Fruit fly (Drosophila melanogaster): ENCODE results near the gene sqz.

sqz gene

DNA sequence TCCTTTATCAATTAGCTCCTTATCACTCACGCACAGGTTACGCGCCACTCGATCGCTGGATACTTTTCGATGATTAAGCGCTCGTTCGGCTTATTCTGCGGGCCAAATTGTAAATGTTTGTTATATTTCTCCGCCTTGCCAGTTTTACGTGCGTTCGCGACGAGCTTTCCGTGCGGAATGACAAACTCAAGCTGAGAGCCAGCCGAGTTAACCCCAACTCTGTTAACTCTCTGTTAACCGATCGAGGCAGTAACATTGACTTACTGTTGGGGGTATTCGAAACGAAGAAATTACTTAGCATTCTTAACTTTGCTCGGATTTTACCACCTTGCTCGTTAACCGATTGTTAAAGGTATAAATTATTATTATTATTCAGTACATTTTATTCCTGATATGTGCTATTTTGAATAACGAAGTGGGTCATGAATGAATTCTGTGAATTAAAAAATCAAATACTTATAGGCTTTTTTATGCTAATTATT is 10.5 kb upstream of the sqz start, which contains the start of gene CG5835 (continued):
- TF ChIP-seq Myb (GFP tag; optimal IDR thresholded peaks at IDR 0.05) (no peak), CG6272 (GFP tag; IDR thresholded peaks at IDR 0.05) (no peak), unc-4 (GFP tag; IDR thresholded peaks at IDR 0.05; ENCODE audit: partially characterized antibody) (0 out of 2 replicates have a peak, but pooled peaks have one; percentile 33), run (tag; optimal IDR thresholded peaks at IDR 0.05) (no peak), CG4730 (GFP tag; IDR thresholded peaks at IDR 0.05) (no peak), CG13123 (GFP tag; optimal IDR thresholded peaks at IDR 0.05) (no peak), CG4820 (GFP tag; optimal IDR thresholded peaks at IDR 0.05) (no peak), CG11398 (GFP tag; optimal IDR thresholded peaks at IDR 0.05) (no peak), nerfin-2 (GFP tag; IDR thresholded peaks at IDR 0.05; ENCODE audit: partially characterized antibody) (no peak), CG31224 (GFP tag; IDR thresholded peaks at IDR 0.05) (no peak), crp (GFP tag; optimal IDR thresholded peaks at IDR 0.05) (no peak), nom (GFP tag; optimal IDR thresholded peaks at IDR 0.05) (no peak), CG33557 (GFP tag; optimal IDR thresholded peaks at IDR 0.05) (no peak), sug (tag; optimal IDR thresholded peaks at IDR 0.05) (peak; percentile 58), CG11560 (tag; IDR thresholded peaks at IDR 0.05) (no peak), CG10543 (GFP tag; optimal IDR thresholded peaks at IDR 0.05) (peak; percentile 53), fru (optimal IDR thresholded peaks at IDR 0.05) (no peak), al (GFP tag; IDR thresholded peaks at IDR 0.05) (no peak), Pdp1 (GFP tag; optimal IDR thresholded peaks at IDR 0.05) (peak in 1 of 2 experiments; percentile 19), CG3407 (GFP tag; optimal IDR thresholded peaks at IDR 0.05) (no peak), ttk (GFP tag; IDR thresholded peaks at IDR 0.05) (no peak), CG8089 (GFP tag; optimal IDR thresholded peaks at IDR 0.05) (no peak), gce (GFP tag; IDR thresholded peaks at IDR 0.05) (no peak), CG8944 (GFP tag; optimal IDR thresholded peaks at IDR 0.05) (no peak), BtbVII (GFP tag; optimal IDR thresholded peaks at IDR 0.05) (peak; percentile 38), kay (GFP tag; optimal IDR thresholded peaks at IDR 0.05) (peak; percentile 34), CG17359 (tag; optimal IDR thresholded peaks at IDR 0.05) (peak; percentile 27), Xbp1 (GFP tag; optimal IDR thresholded peaks at IDR 0.05) (no peak), zen (tag; optimal IDR thresholded peaks at IDR 0.05) (no peak), trem (tag; optimal IDR thresholded peaks at IDR 0.05) (no peak), Hr3 (GFP tag; optimal IDR thresholded peaks at IDR 0.05) (no peak), CG4424 (GFP tag; optimal IDR thresholded peaks at IDR 0.05) (peak; percentile 11), stc (GFP tag; IDR thresholded peaks at IDR 0.05) (no peak), CG18764 (GFP tag; optimal IDR thresholded peaks at IDR 0.05) (no peak), Abd-B (GFP tag; optimal IDR thresholded peaks at IDR 0.05) (no peak), Side (GFP tag; optimal IDR thresholded peaks at IDR 0.05) (no peak), CG8388 (GFP tag; optimal IDR thresholded peaks at IDR 0.05) (no peak), schlank (tag; optimal IDR thresholded peaks at IDR 0.05) (no peak), Doc3 (GFP tag; IDR thresholded peaks at IDR 0.05; ENCODE audit: partially characterized antibody) (no peak), jumu (GFP tag; optimal IDR thresholded peaks at IDR 0.05) (no peak), CG7372 (GFP tag; IDR thresholded peaks at IDR 0.05) (no peak), HmgZ (tag; optimal IDR thresholded peaks at IDR 0.05) (peak; percentile 52), Opbp (GFP tag; IDR thresholded peaks at IDR 0.05; ENCODE audit: partially characterized antibody) (0 out of 3 replicates have a peak, but pooled peaks have one; percentile 38), Doc2 (GFP tag; IDR thresholded peaks at IDR 0.05) (no peak), ara (GFP tag; IDR thresholded peaks at IDR 0.05) (no peak), CG18599 (GFP tag; optimal IDR thresholded peaks at IDR 0.05) (peak; percentile 28), phol (tag; optimal IDR thresholded peaks at IDR 0.05) (no peak), CG6683 (GFP tag; optimal IDR thresholded peaks at IDR 0.05) (no peak), Nf-YB (GFP tag; optimal IDR thresholded peaks at IDR 0.05) (no peak), disco-r (GFP tag; optimal IDR thresholded peaks at IDR 0.05) (no peak), eve (GFP tag; optimal IDR thresholded peaks at IDR 0.05) (no peak)

Data from whole organism, embryonic.